Fruit fly (Drosophila melanogaster) whole organism, embryonic: ENCODE data around the gene CG33941.

Experiments used
- ATbp ChIP-seq: fragments of 200-800 bp; sonication (Bioruptor generic); optimal IDR thresholded peaks from 2 replicates; lab custom pipeline; 2017; ENCODE audit warnings: missing biosample characterization, mild to moderate bottlenecking, missing genetic modification characterization, missing genetic modification reagents
- BEAF-32 ChIP-seq: fragments of 200-800 bp; sonication (Bioruptor generic); optimal IDR thresholded peaks from 3 replicates; lab custom pipeline; 2017; ENCODE audit warnings: missing biosample characterization, missing genetic modification characterization, mild to moderate bottlenecking, moderate library complexity, missing genetic modification reagents
- Bgb ChIP-seq: fragments of 200-800 bp; sonication (Bioruptor generic); IDR thresholded peaks from 2 replicates; pipeline ENCODE4 v1.3.6; 2022; ENCODE audit warnings: missing biosample characterization, missing genetic modification characterization; ENCODE audit not compliant: partially characterized antibody
- CG14014 ChIP-seq: fragments of 200-800 bp; sonication (Bioruptor generic); IDR thresholded peaks from 2 replicates; pipeline ENCODE4 v1.3.6; 2022; ENCODE audit warnings: missing biosample characterization, missing genetic modification characterization
- CG14710 ChIP-seq: fragments of 200-800 bp; sonication (Bioruptor generic); optimal IDR thresholded peaks from 3 replicates; lab custom pipeline; 2019; ENCODE audit warnings: missing biosample characterization, mild to moderate bottlenecking, missing genetic modification characterization, moderate library complexity
- CG14860 ChIP-seq: fragments of 200-800 bp; sonication (Bioruptor generic); IDR thresholded peaks from 3 replicates; pipeline ENCODE4 v1.3.6; 2022; ENCODE audit warnings: missing biosample characterization, missing genetic modification characterization; ENCODE audit not compliant: partially characterized antibody
- CG15514 ChIP-seq: fragments of 200-800 bp; sonication (Bioruptor generic); optimal IDR thresholded peaks from 3 replicates; lab custom pipeline; 2017; ENCODE audit warnings: missing biosample characterization, missing genetic modification characterization, mild to moderate bottlenecking, moderate library complexity, missing genetic modification reagents
- CG18764 ChIP-seq: fragments of 200-800 bp; sonication (Bioruptor generic); optimal IDR thresholded peaks from 3 replicates; lab custom pipeline; 2016; ENCODE audit warnings: missing biosample characterization, missing genetic modification characterization
- CG2199 ChIP-seq: fragments of 200-800 bp; sonication (Bioruptor generic); IDR thresholded peaks from 3 replicates; pipeline ENCODE4 v1.3.6; 2022; ENCODE audit warnings: missing biosample characterization, missing genetic modification characterization
- CG32532 ChIP-seq: fragments of 200-800 bp; sonication (Bioruptor generic); IDR thresholded peaks from 2 replicates; pipeline ENCODE4 v1.3.6; 2022; ENCODE audit warnings: missing biosample characterization, missing genetic modification characterization
- CG32772 ChIP-seq: fragments of 200-800 bp; sonication (Bioruptor generic); IDR thresholded peaks from 2 replicates; pipeline ENCODE4 v1.3.6; 2022; ENCODE audit warnings: missing biosample characterization, missing genetic modification characterization
- CG43689 ChIP-seq: fragments of 200-800 bp; sonication (Bioruptor generic); IDR thresholded peaks from 2 replicates; pipeline ENCODE4 v1.3.6; 2022; ENCODE audit warnings: missing biosample characterization, missing genetic modification characterization
- CG4617 ChIP-seq: fragments of 200-800 bp; sonication (Bioruptor generic); optimal IDR thresholded peaks from 3 replicates; lab custom pipeline; 2016; ENCODE audit warnings: missing biosample characterization, missing genetic modification characterization, borderline replicate concordance
- CG5180 ChIP-seq: fragments of 200-800 bp; sonication (Bioruptor generic); optimal IDR thresholded peaks from 3 replicates; lab custom pipeline; 2017; ENCODE audit warnings: missing biosample characterization, missing genetic modification characterization, mild to moderate bottlenecking, moderate library complexity, missing genetic modification reagents
- CG5953 ChIP-seq: fragments of 200-800 bp; sonication (Bioruptor generic); IDR thresholded peaks from 2 replicates; pipeline ENCODE4 v1.3.6; 2022; ENCODE audit warnings: missing biosample characterization, missing genetic modification characterization
- CG6689 ChIP-seq: fragments of 200-800 bp; sonication (Bioruptor generic); IDR thresholded peaks from 2 replicates; pipeline ENCODE4 v1.3.6; 2022; ENCODE audit warnings: missing biosample characterization, missing genetic modification characterization
- CG8765 ChIP-seq: fragments of 200-800 bp; sonication (Bioruptor generic); IDR thresholded peaks from 2 replicates; pipeline ENCODE4 v1.3.6; 2022; ENCODE audit warnings: missing biosample characterization, missing genetic modification characterization
- CHES-1-like ChIP-seq: fragments of 200-800 bp; sonication (Bioruptor generic); optimal IDR thresholded peaks from 2 replicates; lab custom pipeline; 2016; ENCODE audit warnings: missing biosample characterization, missing genetic modification characterization
- CTCF ChIP-seq: fragments of 200-800 bp; sonication (Bioruptor generic); optimal IDR thresholded peaks from 2 replicates; lab custom pipeline; 2017; ENCODE audit warnings: missing biosample characterization, mild to moderate bottlenecking, missing genetic modification characterization, moderate library complexity
- Camta ChIP-seq: fragments of 200-800 bp; sonication (Bioruptor generic); optimal IDR thresholded peaks from 2 replicates; lab custom pipeline; 2016; ENCODE audit warnings: missing biosample characterization, missing genetic modification characterization
- D19A ChIP-seq: fragments of 200-800 bp; optimal IDR thresholded peaks from 3 replicates; lab custom pipeline; 2019; ENCODE audit warnings: missing biosample characterization, mild to moderate bottlenecking, missing genetic modification characterization, moderate library complexity
- Dbx ChIP-seq: fragments of 200-800 bp; sonication (Bioruptor generic); IDR thresholded peaks from 3 replicates; pipeline ENCODE4 v1.3.6; 2022; ENCODE audit warnings: missing biosample characterization, missing genetic modification characterization
- E2f1 ChIP-seq: fragments of 200-800 bp; sonication (Bioruptor generic); IDR thresholded peaks from 2 replicates; pipeline ENCODE4 v1.3.6; 2022; ENCODE audit warnings: missing biosample characterization, missing genetic modification characterization
- Hr78 ChIP-seq, 2 experiments: fragments of 200-800 bp in 1 of 2; fragments of >200 bp in 1 of 2; sonication (Bioruptor generic) in 1 of 2; optimal IDR thresholded peaks; 2 replicates each; lab custom pipeline; 2017 to 2019; ENCODE audit warnings: missing biosample characterization in 2 of 2, missing genetic modification characterization in 2 of 2, mild to moderate bottlenecking in 1 of 2, moderate library complexity in 1 of 2
- Neu2 ChIP-seq: fragments of 200-800 bp; sonication (Bioruptor generic); optimal IDR thresholded peaks from 3 replicates; lab custom pipeline; 2016; ENCODE audit warnings: missing biosample characterization, missing genetic modification characterization, borderline replicate concordance
- Nf-YC ChIP-seq: fragments of 200-800 bp; optimal IDR thresholded peaks from 3 replicates; lab custom pipeline; 2019; ENCODE audit warnings: missing biosample characterization, mild to moderate bottlenecking, missing genetic modification characterization, moderate library complexity
- Ravus ChIP-seq: fragments of 200-800 bp; sonication (Bioruptor generic); IDR thresholded peaks from 2 replicates; pipeline ENCODE4 v1.3.6; 2022; ENCODE audit warnings: missing biosample characterization, missing genetic modification characterization
- Scr ChIP-seq: fragments of 200-800 bp; sonication (Bioruptor generic); IDR thresholded peaks from 2 replicates; pipeline ENCODE4 v1.3.6; 2022; ENCODE audit warnings: missing biosample characterization, missing genetic modification characterization; ENCODE audit not compliant: partially characterized antibody
- Sry-β ChIP-seq: fragments of 200-800 bp; sonication (Bioruptor generic); optimal IDR thresholded peaks from 2 replicates; lab custom pipeline; 2018; ENCODE audit warnings: missing biosample characterization, mild to moderate bottlenecking, missing genetic modification characterization, moderate library complexity
- abd-A ChIP-seq: fragments of 200-800 bp; sonication (Bioruptor generic); optimal IDR thresholded peaks from 3 replicates; lab custom pipeline; 2019; ENCODE audit warnings: missing biosample characterization, mild to moderate bottlenecking, missing genetic modification characterization, moderate library complexity
- chinmo ChIP-seq: fragments of 200-800 bp; sonication (Bioruptor generic); IDR thresholded peaks from 4 replicates; pipeline ENCODE4 v1.3.6; 2022; ENCODE audit warnings: missing biosample characterization, missing genetic modification characterization; ENCODE audit not compliant: partially characterized antibody
- chm ChIP-seq: fragments of 200-800 bp; sonication (Bioruptor generic); IDR thresholded peaks from 2 replicates; pipeline ENCODE4 v1.3.6; 2022; ENCODE audit warnings: missing biosample characterization, missing genetic modification characterization
- crol ChIP-seq: fragments of 200-800 bp; sonication (Bioruptor generic); IDR thresholded peaks from 2 replicates; pipeline ENCODE4 v1.3.6; 2022; ENCODE audit warnings: missing biosample characterization, missing genetic modification characterization
- disco-r ChIP-seq: fragments of 200-800 bp; sonication (Bioruptor generic); optimal IDR thresholded peaks from 2 replicates; lab custom pipeline; 2016; ENCODE audit warnings: missing biosample characterization, missing genetic modification characterization
- exex ChIP-seq: fragments of 200-800 bp; sonication (Bioruptor generic); optimal IDR thresholded peaks from 4 replicates; lab custom pipeline; 2018; ENCODE audit warnings: missing biosample characterization, mild to moderate bottlenecking, missing genetic modification characterization, moderate library complexity
- hb ChIP-seq: fragments of 200-800 bp; sonication (Bioruptor generic); IDR thresholded peaks from 3 replicates; pipeline ENCODE4 v1.3.6; 2022; ENCODE audit warnings: missing biosample characterization, missing genetic modification characterization; ENCODE audit not compliant: partially characterized antibody
- hkb ChIP-seq, 2 experiments: fragments of 200-800 bp in 1 of 2; fragments of >200 bp in 1 of 2; sonication (Bioruptor generic) in 1 of 2; IDR thresholded peaks in 1 of 2; optimal IDR thresholded peaks in 1 of 2; 2 replicates each; pipeline versions ENCODE4 v1.3.6 to Lab custom; 2017 to 2022; ENCODE audit warnings: missing biosample characterization in 1 of 2, missing genetic modification characterization in 1 of 2
- nom ChIP-seq: fragments of 200-800 bp; sonication (Bioruptor generic); optimal IDR thresholded peaks from 2 replicates; lab custom pipeline; 2017; ENCODE audit warnings: missing biosample characterization, missing genetic modification characterization, mild to moderate bottlenecking, moderate library complexity, missing genetic modification reagents
- odd ChIP-seq: fragments of 200-800 bp; sonication (Bioruptor generic); optimal IDR thresholded peaks from 2 replicates; lab custom pipeline; 2017; ENCODE audit warnings: missing biosample characterization, mild to moderate bottlenecking, missing genetic modification characterization
- pros ChIP-seq: fragments of 200-800 bp; sonication (Bioruptor generic); optimal IDR thresholded peaks from 3 replicates; lab custom pipeline; 2019; ENCODE audit warnings: missing biosample characterization, mild to moderate bottlenecking, missing genetic modification characterization, moderate library complexity
- ro ChIP-seq: fragments of 200-800 bp; sonication (Bioruptor generic); IDR thresholded peaks from 2 replicates; pipeline ENCODE4 v1.3.6; 2022; ENCODE audit warnings: missing biosample characterization, missing genetic modification characterization
- sd ChIP-seq: fragments of 200-800 bp; sonication (Bioruptor generic); optimal IDR thresholded peaks from 3 replicates; lab custom pipeline; 2018; ENCODE audit warnings: missing biosample characterization, mild to moderate bottlenecking, missing genetic modification characterization, moderate library complexity
- sens ChIP-seq: fragments of 200-800 bp; sonication (Bioruptor generic); peaks from one replicate; lab custom pipeline; 2016; ENCODE audit warnings: missing biosample characterization, missing genetic modification characterization
- seq ChIP-seq: fragments of 200-800 bp; sonication (Bioruptor generic); IDR thresholded peaks from 2 replicates; pipeline ENCODE4 v1.3.6; 2022; ENCODE audit warnings: missing biosample characterization, missing genetic modification characterization
- slp2 ChIP-seq: fragments of 200-800 bp; sonication (Bioruptor generic); optimal IDR thresholded peaks from 2 replicates; lab custom pipeline; 2016; ENCODE audit warnings: missing biosample characterization, missing genetic modification characterization
- sr ChIP-seq: fragments of 200-800 bp; sonication (Bioruptor generic); IDR thresholded peaks from 3 replicates; pipeline ENCODE4 v1.3.6; 2022; ENCODE audit warnings: missing biosample characterization, missing genetic modification characterization
- wek ChIP-seq: fragments of 200-800 bp; sonication (Bioruptor generic); optimal IDR thresholded peaks from 3 replicates; lab custom pipeline; 2018; ENCODE audit warnings: missing biosample characterization, mild to moderate bottlenecking, missing genetic modification characterization, moderate library complexity
- zen ChIP-seq: fragments of 200-800 bp; sonication (Bioruptor generic); optimal IDR thresholded peaks from 3 replicates; lab custom pipeline; 2018; ENCODE audit warnings: missing biosample characterization, mild to moderate bottlenecking, missing genetic modification characterization, moderate library complexity

CG33941 gene

dm6 chr4:490111-490510 lies 22.8 kb downstream of the CG33941 start:
- TF ChIP-seq hkb (optimal IDR thresholded peaks at IDR 0.05; lab: Kevin White, UChicago), result no peak
- TF ChIP-seq hkb (GFP tag; IDR thresholded peaks at IDR 0.05; lab: Robert Waterston, UW), result no peak
- no peak for TF ChIP-seq CG6689 (GFP tag; lab: Robert Waterston, UW)
- TF ChIP-seq disco-r, result no peak
- TF ChIP-seq CG14014, result no peak
- no peak for TF ChIP-seq ro (GFP tag; lab: Robert Waterston, UW)
- TF ChIP-seq sr (GFP tag; lab: Robert Waterston, UW), result no peak
- no peak for TF ChIP-seq crol (GFP tag; lab: Robert Waterston, UW)
- peak; percentile 13; the same call in 1 of the 2 replicates for TF ChIP-seq Bgb (GFP tag; lab: Robert Waterston, UW)
- TF ChIP-seq sd (tag; lab: Kevin White, UChicago), result no peak
- TF ChIP-seq nom (GFP tag; lab: Kevin White, UChicago), result peak; percentile 28
- peak; percentile 22 for TF ChIP-seq sens (GFP tag; lab: Kevin White, UChicago)
- TF ChIP-seq CTCF, result peak; percentile 66
- TF ChIP-seq wek (GFP tag; lab: Kevin White, UChicago), result no peak
- TF ChIP-seq slp2, result no peak
- no peak for TF ChIP-seq CG4617 (GFP tag; lab: Kevin White, UChicago)
- TF ChIP-seq Nf-YC (tag; lab: Kevin White, UChicago), result no peak
- peak; percentile 97 for TF ChIP-seq CG2199
- TF ChIP-seq chinmo (GFP tag; lab: Robert Waterston, UW), result 0 out of 4 replicates have a peak, but pooled peaks have one; percentile 13

- TF ChIP-seq CG32772 (GFP tag; lab: Robert Waterston, UW), result no peak
- no peak for TF ChIP-seq Camta
- 0 out of 2 replicates have a peak, but pooled peaks have one; percentile 34 for TF ChIP-seq seq (GFP tag; lab: Robert Waterston, UW)
- peak; percentile 80 for TF ChIP-seq pros
- no peak for TF ChIP-seq hb (GFP tag; lab: Robert Waterston, UW)
- peak; percentile 16 for TF ChIP-seq abd-A (tag; lab: Kevin White, UChicago)
- TF ChIP-seq CG15514 (GFP tag; lab: Kevin White, UChicago), result peak; percentile 67
- no peak for TF ChIP-seq CG18764 (GFP tag; lab: Kevin White, UChicago)
- TF ChIP-seq CG5180, result no peak
- peak; percentile 91 for TF ChIP-seq CG2199
- TF ChIP-seq Sry-β (GFP tag; lab: Kevin White, UChicago), result peak; percentile 75
- no peak for TF ChIP-seq ATbp
- no peak for TF ChIP-seq exex (tag; lab: Kevin White, UChicago)
- TF ChIP-seq CHES-1-like (GFP tag; lab: Kevin White, UChicago), result no peak
- TF ChIP-seq BEAF-32, result peak; percentile 32
- peak; percentile 42 for TF ChIP-seq Scr (GFP tag; lab: Robert Waterston, UW)
- no peak for TF ChIP-seq E2f1 (GFP tag; lab: Robert Waterston, UW)
- TF ChIP-seq Ravus (GFP tag; lab: Robert Waterston, UW), result no peak
- TF ChIP-seq CG32532 (GFP tag; lab: Robert Waterston, UW), result no peak
- peak; percentile 71 for TF ChIP-seq Neu2
- no peak for TF ChIP-seq CG43689 (GFP tag; lab: Robert Waterston, UW)
- no peak for TF ChIP-seq CG8765 (GFP tag; lab: Robert Waterston, UW)
- no peak for TF ChIP-seq odd (GFP tag; lab: Kevin White, UChicago)
- 0 out of 3 replicates have a peak, but pooled peaks have one; percentile 15 for TF ChIP-seq CG14860
- 0 out of 3 replicates have a peak, but pooled peaks have one; percentile 16 for TF ChIP-seq Dbx (GFP tag; lab: Robert Waterston, UW)
- TF ChIP-seq Nf-YC (tag; lab: Kevin White, UChicago), result peak; percentile 9
- TF ChIP-seq Hr78 (GFP tag; optimal IDR thresholded peaks at IDR 0.05; lab: Kevin White, UChicago), result peak in 1 of 2 experiments; percentile 85
- 0 out of 2 replicates have a peak, but pooled peaks have one; percentile 40 for TF ChIP-seq chm (GFP tag; lab: Robert Waterston, UW)
- TF ChIP-seq CG5953 (GFP tag; lab: Robert Waterston, UW), result no peak
- TF ChIP-seq D19A, result peak; percentile 42
- TF ChIP-seq CG14710, result no peak
- TF ChIP-seq zen (tag; lab: Kevin White, UChicago), result peak; percentile 31
Measured at dm6 chr4:490760-491317, 23.5 kb downstream of the CG33941 start.
